Worm (Caenorhabditis elegans): ENCODE measurements around the gene mpz-6.

DNA sequence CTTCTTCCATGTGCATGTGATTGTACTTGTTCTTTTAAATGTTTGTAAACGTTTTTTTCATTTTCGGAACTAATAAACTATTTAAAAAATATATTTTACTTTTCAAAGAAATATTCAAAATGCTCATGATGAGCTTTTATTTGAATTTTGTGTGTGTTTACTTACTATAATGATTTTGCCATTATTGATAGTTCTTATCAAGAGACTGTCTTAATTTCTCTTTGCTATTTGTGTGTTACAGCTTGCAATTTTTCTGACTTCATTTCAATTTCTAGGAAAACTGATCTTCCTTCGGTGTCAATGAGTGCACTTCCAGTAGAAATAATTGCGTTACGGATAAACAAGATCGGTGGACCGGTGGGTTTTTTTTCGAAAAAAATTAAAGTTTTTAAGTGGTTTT is 32.1 kb downstream of the mpz-6 start, which contains the start of gene C06C3.12:
- TF ChIP-seq lin-35 (GFP tag; optimal IDR thresholded peaks at IDR 0.05) = no peak
- TF ChIP-seq F49E8.2 (tag; optimal IDR thresholded peaks at IDR 0.05; ENCODE audit: insufficient read depth) = no peak
- no peak for TF ChIP-seq unc-62 (GFP tag; optimal IDR thresholded peaks at IDR 0.05)

Measured in whole organism, young adult.